Fruit fly (Drosophila melanogaster) whole organism, pupa: Measurements from ENCODE around the gene CG18731.

Experiments
- CG10348 ChIP-seq: fragments of 200-800 bp; sonication (Bioruptor generic); IDR thresholded peaks from 2 replicates; pipeline ENCODE4 v1.3.6; 2022; ENCODE audit warnings: missing biosample characterization, missing genetic modification characterization
- CG14655 ChIP-seq: fragments of 200-800 bp; sonication (Bioruptor generic); optimal IDR thresholded peaks from 3 replicates; lab custom pipeline; 2017; ENCODE audit warnings: mild to moderate bottlenecking, missing biosample characterization, missing genetic modification reagents, missing genetic modification characterization
- CG17806 ChIP-seq: fragments of 200-800 bp; sonication (Bioruptor generic); optimal IDR thresholded peaks from 2 replicates; lab custom pipeline; 2018; ENCODE audit warnings: missing biosample characterization, mild to moderate bottlenecking, missing genetic modification characterization, moderate library complexity
- CG34367 ChIP-seq: fragments of 200-800 bp; sonication (Bioruptor generic); optimal IDR thresholded peaks from 2 replicates; lab custom pipeline; 2018; ENCODE audit warnings: missing biosample characterization, mild to moderate bottlenecking, missing genetic modification characterization
- CG4496 ChIP-seq: fragments of 200-800 bp; sonication (Bioruptor generic); IDR thresholded peaks from 3 replicates; pipeline ENCODE4 v1.3.6; 2022; ENCODE audit warnings: missing biosample characterization, missing genetic modification characterization
- CG9948 ChIP-seq: fragments of 200-800 bp; sonication (Bioruptor generic); optimal IDR thresholded peaks from 2 replicates; lab custom pipeline; 2018; ENCODE audit warnings: missing biosample characterization, mild to moderate bottlenecking, missing genetic modification characterization, moderate library complexity
- EcR ChIP-seq: fragments of 200-800 bp; sonication (Bioruptor generic); optimal IDR thresholded peaks from 3 replicates; lab custom pipeline; 2019; ENCODE audit warnings: missing biosample characterization, missing genetic modification characterization, mild to moderate bottlenecking, moderate library complexity, missing genetic modification reagents
- Ets98B ChIP-seq: fragments of 200-800 bp; sonication (Bioruptor generic); IDR thresholded peaks from 2 replicates; pipeline ENCODE4 v1.3.6; 2022; ENCODE audit warnings: missing biosample characterization, missing genetic modification characterization
- Pif1A ChIP-seq: fragments of 200-800 bp; sonication (Bioruptor generic); optimal IDR thresholded peaks from 3 replicates; lab custom pipeline; 2016; ENCODE audit warnings: missing biosample characterization, missing genetic modification characterization
- fd96Ca ChIP-seq: fragments of 200-800 bp; sonication (Bioruptor generic); IDR thresholded peaks from 3 replicates; pipeline ENCODE4 v1.3.6; 2022; ENCODE audit warnings: missing biosample characterization, missing genetic modification characterization
- rn ChIP-seq: fragments of 200-800 bp; sonication (Bioruptor generic); IDR thresholded peaks from 2 replicates; pipeline ENCODE4 v1.3.6; 2022; ENCODE audit warnings: missing biosample characterization, missing genetic modification characterization

DNA sequence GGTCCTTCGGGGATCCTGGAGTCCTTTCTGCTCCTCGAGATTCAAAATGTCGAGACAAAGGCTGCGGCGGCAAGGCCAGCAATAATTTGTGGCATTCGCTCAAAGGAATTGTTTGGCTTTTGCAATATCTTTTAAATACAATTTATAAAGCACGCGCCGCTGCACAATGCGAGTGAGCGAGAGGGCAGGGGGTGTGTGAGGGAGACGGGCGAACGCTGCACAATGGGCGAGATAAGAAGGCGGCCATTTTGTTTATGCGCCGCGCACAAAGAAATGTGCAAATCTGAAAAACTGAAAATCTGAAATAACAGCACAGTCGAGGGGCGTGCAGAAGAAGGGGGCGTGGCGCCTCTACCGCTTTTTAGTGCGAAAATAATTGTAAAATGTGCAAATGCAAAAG is 16.5 kb upstream of the CG18731 start:
- TF ChIP-seq CG14655 (GFP tag; lab: Kevin White, UChicago) (no peak), CG34367 (tag; lab: Kevin White, UChicago) (no peak), rn (GFP tag; lab: Robert Waterston, UW) (no peak), Ets98B (no peak), CG9948 (no peak), CG4496 (GFP tag; lab: Robert Waterston, UW) (no peak), EcR (no peak), fd96Ca (no peak), Pif1A (GFP tag; lab: Kevin White, UChicago) (no peak), CG17806 (tag; lab: Kevin White, UChicago) (no peak), CG10348 (GFP tag; lab: Robert Waterston, UW) (no peak)
